Worm (Caenorhabditis elegans) whole organism, mixed stage, embryonic: ENCODE data around the gene T24B8.7.

ENCODE experiments used
- bed-3 ChIP-seq: fragments of 200-800 bp; sonication (Bioruptor generic); optimal IDR thresholded peaks from 3 replicates; lab custom pipeline; 2018; ENCODE audit warnings: mild to moderate bottlenecking, missing genetic modification characterization, moderate library complexity, missing compliant biosample characterization
- elt-1 ChIP-seq: sonication (generic microtip); optimal IDR thresholded peaks from 2 replicates; lab custom pipeline; 2017; ENCODE audit warnings: missing genetic modification characterization, mild to moderate bottlenecking, missing compliant biosample characterization, antibody characterized with exemption, moderate library complexity, borderline replicate concordance; ENCODE audit not compliant: insufficient read depth
- elt-3 ChIP-seq: fragments of 150-350 bp; optimal IDR thresholded peaks from 2 replicates; lab custom pipeline; 2014; ENCODE audit warnings: missing biosample characterization, missing genetic modification characterization
- lin-13 ChIP-seq: fragments of 150-350 bp; optimal IDR thresholded peaks from 2 replicates; lab custom pipeline; 2014; ENCODE audit warnings: missing biosample characterization, missing genetic modification characterization
- lsy-2 ChIP-seq: fragments of 150-350 bp; optimal IDR thresholded peaks from 2 replicates; lab custom pipeline; 2014; ENCODE audit warnings: missing biosample characterization, missing genetic modification characterization
- mep-1 ChIP-seq: fragments of 150-350 bp; optimal IDR thresholded peaks from 2 replicates; lab custom pipeline; 2017; ENCODE audit warnings: missing biosample characterization, missing genetic modification reagents, missing genetic modification characterization, inconsistent platforms
- nhr-12 ChIP-seq: fragments of 150-350 bp; optimal IDR thresholded peaks from 2 replicates; lab custom pipeline; 2014; ENCODE audit warnings: missing biosample characterization, missing genetic modification characterization
- pha-4 ChIP-seq: fragments of 150-350 bp; optimal IDR thresholded peaks from 2 replicates; lab custom pipeline; 2018; ENCODE audit warnings: missing biosample characterization, missing genetic modification reagents, missing genetic modification characterization
- unc-62 ChIP-seq: fragments of 150-350 bp; optimal IDR thresholded peaks from 2 replicates; lab custom pipeline; 2014; ENCODE audit warnings: missing biosample characterization, missing genetic modification reagents, missing genetic modification characterization
- ztf-11 ChIP-seq: fragments of 150-350 bp; optimal IDR thresholded peaks from 2 replicates; lab custom pipeline; 2014; ENCODE audit warnings: missing biosample characterization, missing genetic modification characterization

DNA sequence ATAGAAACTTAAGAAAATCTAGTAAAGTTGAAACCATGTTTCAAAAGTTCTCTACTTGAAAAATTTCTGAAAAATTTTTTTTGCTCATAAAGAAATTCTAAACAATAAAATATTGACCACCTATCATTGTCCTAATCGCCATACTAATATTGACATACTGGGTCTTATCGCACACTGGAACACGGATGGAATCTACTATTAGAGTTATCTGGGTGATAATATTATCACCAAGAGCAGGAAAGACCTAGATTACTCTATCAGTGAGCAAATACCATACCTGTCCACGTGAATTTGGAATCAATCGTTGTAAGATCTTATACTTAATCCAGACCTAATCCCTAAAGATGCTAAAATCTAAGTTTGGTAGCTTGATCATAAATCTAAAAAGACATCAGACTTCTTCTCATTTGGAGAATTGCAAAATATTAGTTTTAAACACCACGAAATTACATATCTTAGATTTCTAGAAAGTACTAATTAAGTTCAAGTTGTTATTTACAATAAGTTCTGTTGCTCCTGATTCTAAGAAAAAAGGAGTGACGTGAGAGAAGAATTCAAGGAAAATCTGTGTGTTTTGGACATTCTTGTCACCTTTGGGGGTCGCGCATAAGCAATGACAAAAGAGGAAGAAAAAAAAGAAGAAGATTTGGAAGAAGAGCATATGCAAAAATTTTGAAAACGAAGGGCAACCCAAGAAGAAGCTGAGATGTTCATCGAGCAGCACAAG is 43.3 kb downstream of the T24B8.7 start:
- TF ChIP-seq lin-13 (tag; lab: Kevin White, UChicago) (no peak), ztf-11 (tag; lab: Kevin White, UChicago) (no peak), mep-1 (tag; lab: Kevin White, UChicago) (no peak), unc-62 (GFP tag; lab: Kevin White, UChicago) (no peak), pha-4 (tag; lab: Kevin White, UChicago) (no peak), elt-3 (no peak), elt-1 (tag; lab: Kevin White, UChicago) (no peak), nhr-12 (no peak), bed-3 (GFP tag; lab: Kevin White, UChicago) (no peak), lsy-2 (tag; lab: Kevin White, UChicago) (no peak)
